Worm (Caenorhabditis elegans) whole organism, young adult: ENCODE results near the gene C40H1.8.

Experiments used
- B0336.3 ChIP-seq: fragments of 200-800 bp; sonication (Bioruptor generic); IDR thresholded peaks from 2 replicates; pipeline ENCODE4 v1.3.6; 2022; ENCODE audit warnings: missing genetic modification characterization, missing compliant biosample characterization
- D2030.7 ChIP-seq: fragments of 200-800 bp; sonication (Bioruptor generic); IDR thresholded peaks from 2 replicates; pipeline ENCODE4 v1.3.6; 2022; ENCODE audit warnings: missing genetic modification reagents, missing genetic modification characterization, missing compliant biosample characterization
- F57A8.1 ChIP-seq: fragments of 200-800 bp; sonication (Bioruptor generic); optimal IDR thresholded peaks from 2 replicates; lab custom pipeline; 2018; ENCODE audit warnings: mild to moderate bottlenecking, missing genetic modification characterization, moderate library complexity, missing compliant biosample characterization
- T07F8.4 ChIP-seq: sonication (generic microtip); optimal IDR thresholded peaks from 2 replicates; lab custom pipeline; 2016; ENCODE audit warnings: mild to moderate bottlenecking, missing genetic modification characterization, moderate library complexity, missing compliant biosample characterization
- T26A5.8 ChIP-seq: sonication (generic microtip); optimal IDR thresholded peaks from 2 replicates; lab custom pipeline; 2016; ENCODE audit warnings: missing genetic modification characterization, missing compliant biosample characterization
- Y53G8AR.9 ChIP-seq: fragments of 200-800 bp; sonication (Bioruptor generic); conservative IDR thresholded peaks from 2 replicates; pipeline ENCODE4 v1.3.6; 2022; ENCODE audit warnings: missing genetic modification reagents, missing genetic modification characterization, missing compliant biosample characterization
- Y79H2A.3 ChIP-seq: fragments of 200-800 bp; sonication (Bioruptor generic); conservative IDR thresholded peaks from 2 replicates; pipeline ENCODE4 v1.3.6; 2022; ENCODE audit warnings: missing genetic modification reagents, missing genetic modification characterization, missing compliant biosample characterization
- atf-7 ChIP-seq: sonication (generic microtip); optimal IDR thresholded peaks from 2 replicates; lab custom pipeline; 2017; ENCODE audit warnings: mild to moderate bottlenecking, missing genetic modification characterization, missing compliant biosample characterization
- cebp-1 ChIP-seq, 2 experiments: fragments of 200-800 bp in 1 of 2; sonication (Bioruptor generic) in 1 of 2; sonication (generic microtip) in 1 of 2; IDR thresholded peaks in 1 of 2; optimal IDR thresholded peaks in 1 of 2; 2 replicates each; pipeline versions ENCODE4 v1.3.6 to Lab custom; 2017 to 2022; ENCODE audit warnings: missing compliant biosample characterization in 2 of 2, missing genetic modification characterization in 2 of 2, mild to moderate bottlenecking in 1 of 2, missing genetic modification reagents in 1 of 2, moderate library complexity in 1 of 2
- ceh-100 ChIP-seq: fragments of 200-800 bp; sonication (Bioruptor generic); IDR thresholded peaks from 2 replicates; pipeline ENCODE4 v1.3.6; 2022; ENCODE audit warnings: missing genetic modification reagents, missing genetic modification characterization, missing compliant biosample characterization
- ceh-40 ChIP-seq: fragments of 200-800 bp; sonication (Bioruptor generic); IDR thresholded peaks from 2 replicates; pipeline ENCODE4 v1.3.6; 2022; ENCODE audit warnings: missing genetic modification characterization, missing compliant biosample characterization
- die-1 ChIP-seq: sonication (generic microtip); optimal IDR thresholded peaks from 2 replicates; lab custom pipeline; 2016; ENCODE audit warnings: missing genotype, mild to moderate bottlenecking, missing genetic modification characterization, missing compliant biosample characterization
- dox-1 ChIP-seq: fragments of 200-800 bp; sonication (Bioruptor generic); IDR thresholded peaks from 2 replicates; pipeline ENCODE4 v1.3.6; 2022; ENCODE audit warnings: missing genetic modification reagents, missing genetic modification characterization, missing compliant biosample characterization
- dpff-1 ChIP-seq: sonication (generic microtip); optimal IDR thresholded peaks from 2 replicates; lab custom pipeline; 2017; ENCODE audit warnings: mild to moderate bottlenecking, missing genetic modification characterization, missing compliant biosample characterization
- egl-44 ChIP-seq: fragments of 200-800 bp; sonication (Bioruptor generic); IDR thresholded peaks from 2 replicates; pipeline ENCODE4 v1.3.6; 2022; ENCODE audit warnings: missing genetic modification reagents, missing genetic modification characterization, missing compliant biosample characterization
- egrh-3 ChIP-seq: fragments of 200-800 bp; sonication (Bioruptor generic); IDR thresholded peaks from 2 replicates; pipeline ENCODE4 v1.3.6; 2022; ENCODE audit warnings: missing genetic modification reagents, missing genetic modification characterization, missing compliant biosample characterization
- ets-4 ChIP-seq: fragments of 200-800 bp; sonication (Bioruptor generic); optimal IDR thresholded peaks from 2 replicates; lab custom pipeline; 2018; ENCODE audit warnings: mild to moderate bottlenecking, missing genetic modification characterization, missing compliant biosample characterization
- fkh-3 ChIP-seq: sonication (generic microtip); optimal IDR thresholded peaks from 2 replicates; lab custom pipeline; 2016; ENCODE audit warnings: mild to moderate bottlenecking, missing genetic modification characterization, missing compliant biosample characterization
- hlh-26 ChIP-seq: fragments of 200-800 bp; sonication (Bioruptor generic); conservative IDR thresholded peaks from 2 replicates; pipeline ENCODE4 v1.3.6; 2022; ENCODE audit warnings: missing genetic modification reagents, missing genetic modification characterization, missing compliant biosample characterization
- let-607 ChIP-seq, 2 experiments: fragments of 200-800 bp in 1 of 2; sonication (Bioruptor generic) in 1 of 2; sonication (generic microtip) in 1 of 2; optimal IDR thresholded peaks; 2 replicates each; lab custom pipeline; 2016 to 2018; ENCODE audit warnings: mild to moderate bottlenecking in 2 of 2, missing compliant biosample characterization in 2 of 2, missing genetic modification characterization in 2 of 2, moderate library complexity in 2 of 2, missing genotype in 1 of 2
- lir-1 ChIP-seq: fragments of 200-800 bp; sonication (Bioruptor generic); conservative IDR thresholded peaks from 2 replicates; pipeline ENCODE4 v1.3.6; 2022; ENCODE audit warnings: missing genetic modification reagents, missing genetic modification characterization, missing compliant biosample characterization
- madf-6 ChIP-seq: fragments of 200-800 bp; sonication (Bioruptor generic); IDR thresholded peaks from 2 replicates; pipeline ENCODE4 v1.3.6; 2022; ENCODE audit warnings: missing genetic modification reagents, missing genetic modification characterization, missing compliant biosample characterization
- mes-4 ChIP-seq: sonication (generic microtip); optimal IDR thresholded peaks from 2 replicates; lab custom pipeline; 2016; ENCODE audit warnings: missing genotype, missing genetic modification characterization, missing compliant biosample characterization
- mxl-1 ChIP-seq: sonication (generic microtip); optimal IDR thresholded peaks from 2 replicates; lab custom pipeline; 2016; ENCODE audit warnings: missing genetic modification characterization, missing compliant biosample characterization
- nfya-2 ChIP-seq: fragments of 200-800 bp; sonication (Bioruptor generic); IDR thresholded peaks from 2 replicates; pipeline ENCODE4 v1.3.6; 2022; ENCODE audit warnings: missing genetic modification reagents, missing genetic modification characterization, missing compliant biosample characterization
- nfyb-1 ChIP-seq: fragments of 200-800 bp; sonication (Bioruptor generic); IDR thresholded peaks from 2 replicates; pipeline ENCODE4 v1.3.6; 2022; ENCODE audit warnings: missing genetic modification reagents, missing genetic modification characterization, missing compliant biosample characterization
- nhr-80 ChIP-seq: sonication (generic microtip); optimal IDR thresholded peaks from 2 replicates; lab custom pipeline; 2016; ENCODE audit warnings: missing genetic modification characterization, missing compliant biosample characterization
- pha-4 ChIP-seq: fragments of 150-350 bp; sonication (generic microtip); optimal IDR thresholded peaks from 2 replicates; lab custom pipeline; 2014; ENCODE audit warnings: missing biosample characterization, missing genetic modification reagents, missing genetic modification characterization
- rcor-1 ChIP-seq: fragments of 200-800 bp; sonication (Bioruptor generic); IDR thresholded peaks from 2 replicates; pipeline ENCODE4 v1.3.6; 2022; ENCODE audit warnings: missing genetic modification reagents, missing genetic modification characterization, missing compliant biosample characterization
- sdz-38 ChIP-seq: sonication (generic microtip); optimal IDR thresholded peaks from 2 replicates; lab custom pipeline; 2016; ENCODE audit warnings: missing genotype, missing genetic modification characterization, missing compliant biosample characterization
- sea-2 ChIP-seq: fragments of 200-800 bp; sonication (Bioruptor generic); IDR thresholded peaks from 2 replicates; pipeline ENCODE4 v1.3.6; 2022; ENCODE audit warnings: missing genetic modification characterization, missing compliant biosample characterization
- snpc-1.1 ChIP-seq: sonication (generic microtip); optimal IDR thresholded peaks from 2 replicates; lab custom pipeline; 2017; ENCODE audit warnings: missing genetic modification characterization, mild to moderate bottlenecking, missing compliant biosample characterization, antibody characterized with exemption, moderate library complexity, missing genotype, missing genetic modification reagents; ENCODE audit not compliant: insufficient read depth
- snpc-3.4 ChIP-seq: sonication (generic microtip); optimal IDR thresholded peaks from 2 replicates; lab custom pipeline; 2017; ENCODE audit warnings: missing genetic modification characterization, mild to moderate bottlenecking, missing compliant biosample characterization, antibody characterized with exemption, moderate library complexity, missing genotype, missing genetic modification reagents
- tbp1 ChIP-seq: fragments of 200-800 bp; sonication (Bioruptor generic); optimal IDR thresholded peaks from 2 replicates; lab custom pipeline; 2018; ENCODE audit warnings: mild to moderate bottlenecking, missing genetic modification characterization, missing compliant biosample characterization
- unc-130 ChIP-seq: sonication (generic microtip); optimal IDR thresholded peaks from 2 replicates; lab custom pipeline; 2016; ENCODE audit warnings: missing genetic modification reagents, missing genetic modification characterization, missing compliant biosample characterization
- unc-62 ChIP-seq: fragments of 150-350 bp; optimal IDR thresholded peaks from 2 replicates; lab custom pipeline; 2014; ENCODE audit warnings: missing biosample characterization, missing genetic modification reagents, missing genetic modification characterization
- zfh-2 ChIP-seq: fragments of 200-800 bp; sonication (Bioruptor generic); conservative IDR thresholded peaks from 2 replicates; pipeline ENCODE4 v1.3.6; 2022; ENCODE audit warnings: missing genetic modification reagents, missing genetic modification characterization, missing compliant biosample characterization
- zim-3 ChIP-seq: sonication (generic microtip); optimal IDR thresholded peaks from 2 replicates; lab custom pipeline; 2017; ENCODE audit warnings: mild to moderate bottlenecking, missing genetic modification characterization, moderate library complexity, missing compliant biosample characterization
- ztf-18 ChIP-seq: sonication (generic microtip); optimal IDR thresholded peaks from 2 replicates; lab custom pipeline; 2016; ENCODE audit warnings: missing genotype, mild to moderate bottlenecking, missing genetic modification characterization, missing compliant biosample characterization
- ztf-22 ChIP-seq: fragments of 200-800 bp; sonication (Bioruptor generic); optimal IDR thresholded peaks from 2 replicates; lab custom pipeline; 2018; ENCODE audit warnings: mild to moderate bottlenecking, missing genetic modification characterization, moderate library complexity, missing compliant biosample characterization

Gene C40H1.8

DNA sequence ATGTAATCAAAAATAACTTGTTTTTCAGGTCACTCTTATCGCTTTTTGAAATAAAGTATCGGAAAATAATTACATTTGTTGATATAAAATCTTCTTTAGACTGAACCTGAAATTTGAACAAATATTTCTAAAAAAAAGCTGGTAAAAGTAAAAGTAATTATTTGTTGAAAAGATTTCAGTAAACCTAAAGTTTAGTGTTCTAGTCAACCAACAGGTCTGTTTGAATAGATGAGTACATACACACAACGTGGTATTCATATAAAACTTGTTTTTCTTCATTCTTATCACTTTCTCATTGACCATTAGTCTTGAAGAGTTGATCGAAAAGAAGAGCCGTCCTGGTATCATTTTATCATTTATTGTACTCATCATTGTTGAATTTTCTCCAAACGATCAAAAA is 5.1 kb downstream of the C40H1.8 start, which contains the start of gene C40H1.9:
Gene C40H1.9 (plus strand): TSS at position 301 of the 400 bp plus-strand sequence.
- TF ChIP-seq egrh-3 (no peak), lir-1 (no peak), ztf-18 (tag; lab: Kevin White, UChicago) (no peak), egl-44 (GFP tag; lab: Robert Waterston, UW) (no peak), snpc-3.4 (no peak), dpff-1 (no peak), Y79H2A.3 (GFP tag; lab: Robert Waterston, UW) (no peak)

- no peak for TF ChIP-seq zim-3 (tag; lab: Kevin White, UChicago)
- TF ChIP-seq hlh-26 (GFP tag; lab: Robert Waterston, UW) = no peak
- no peak for TF ChIP-seq mes-4 (tag; lab: Kevin White, UChicago)
- no peak for TF ChIP-seq unc-130
- TF ChIP-seq cebp-1 (GFP tag; IDR thresholded peaks at IDR 0.05; lab: Robert Waterston, UW) = no peak
- TF ChIP-seq cebp-1 (tag; optimal IDR thresholded peaks at IDR 0.05; lab: Kevin White, UChicago) = no peak
- no peak for TF ChIP-seq sea-2 (GFP tag; lab: Robert Waterston, UW)
- TF ChIP-seq nfya-2 (GFP tag; lab: Robert Waterston, UW) = no peak
- TF ChIP-seq sdz-38 (tag; lab: Kevin White, UChicago) = no peak
- no peak for TF ChIP-seq madf-6 (GFP tag; lab: Robert Waterston, UW)
- TF ChIP-seq T07F8.4 = no peak
- no peak for TF ChIP-seq B0336.3
- no peak for TF ChIP-seq ceh-40 (GFP tag; lab: Robert Waterston, UW)
- TF ChIP-seq ceh-100 (GFP tag; lab: Robert Waterston, UW) = no peak
- TF ChIP-seq Y53G8AR.9 (GFP tag; lab: Robert Waterston, UW) = no peak
- no peak for TF ChIP-seq zfh-2
- TF ChIP-seq D2030.7 = no peak
- TF ChIP-seq die-1 = no peak
- TF ChIP-seq rcor-1 (GFP tag; lab: Robert Waterston, UW) = no peak
- TF ChIP-seq dpff-1 = no peak
- TF ChIP-seq mxl-1 (tag; lab: Kevin White, UChicago) = no peak
Measured at ce11 chrIII:9322010-9322409, 7.5 kb downstream of the C40H1.8 start, which contains the start of gene cpb-1. Gene cpb-1, plus strand, starts transcription at chrIII:9322310.

DNA sequence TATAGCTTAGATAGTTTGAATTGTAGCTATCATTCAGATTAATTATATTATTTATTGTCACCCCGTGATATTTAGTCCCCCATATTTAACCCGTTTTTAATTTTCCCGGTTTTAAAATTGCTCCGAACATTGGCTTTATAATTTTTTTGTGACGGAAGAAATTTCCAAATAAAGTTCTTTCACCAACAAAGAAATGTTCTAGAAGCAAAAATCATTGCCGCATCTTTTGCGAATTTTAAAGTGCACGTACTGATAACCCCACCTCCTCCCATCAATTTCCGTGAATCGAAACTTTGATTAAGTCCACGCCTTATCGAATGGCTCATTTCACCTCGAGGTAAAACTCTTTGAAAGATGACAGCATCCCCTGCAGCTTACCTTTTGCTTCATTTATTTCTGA is 10.2 kb downstream of the C40H1.8 start, which contains the start of gene C40H1.7:
Gene C40H1.7 (plus strand): TSS at position 301 of the 400 bp plus-strand sequence.
- no peak for TF ChIP-seq T26A5.8 (tag; lab: Kevin White, UChicago)
- TF ChIP-seq nhr-80 (tag; lab: Kevin White, UChicago) = peak; percentile 38
- TF ChIP-seq F57A8.1 (GFP tag; lab: Kevin White, UChicago) = no peak
- no peak for TF ChIP-seq snpc-1.1 (tag; lab: Kevin White, UChicago)
- TF ChIP-seq die-1 = no peak

ce11 chrIII:9326528-9326927 is 12.0 kb downstream of the C40H1.8 start:
- TF ChIP-seq atf-7 (tag; lab: Kevin White, UChicago) (peak; percentile 61), fkh-3 (tag; lab: Kevin White, UChicago) (no peak), ztf-22 (GFP tag; lab: Kevin White, UChicago) (peak; percentile 47), unc-62 (GFP tag; lab: Kevin White, UChicago) (peak; percentile 12), pha-4 (peak; percentile 52), madf-6 (GFP tag; lab: Robert Waterston, UW) (no peak), nfyb-1 (GFP tag; lab: Robert Waterston, UW) (0 out of 2 replicates have a peak, but pooled peaks have one; percentile 52), dox-1 (GFP tag; lab: Robert Waterston, UW) (peak; percentile 65), tbp1 (GFP tag; lab: Kevin White, UChicago) (peak; percentile 22), let-607 (tag; optimal IDR thresholded peaks at IDR 0.05; lab: Kevin White, UChicago) (peak; percentile 41 to 51), nhr-80 (tag; lab: Kevin White, UChicago) (peak; percentile 98), ets-4 (GFP tag; lab: Kevin White, UChicago) (peak; percentile 76), F57A8.1 (GFP tag; lab: Kevin White, UChicago) (no peak), B0336.3 (no peak)
- TF ChIP-seq, all 124 proteins: peak for 10
